Worm (Caenorhabditis elegans): ENCODE measurements around the gene F54D12.1.

ce11 chrII:1386478-1386877, 13.7 kb upstream of the F54D12.1 start, which contains the start of gene aat-7:
- no peak for TF ChIP-seq nhr-237 (tag; optimal IDR thresholded peaks at IDR 0.05)
- TF ChIP-seq elt-1 (tag; optimal IDR thresholded peaks at IDR 0.05; ENCODE audit: borderline replicate concordance, insufficient read depth) = no peak
